Worm (Caenorhabditis elegans): Measurements from ENCODE around the gene R08A2.9.
A peak's percentile ranks its signal among the peaks of the same experiment; 100 is the strongest.

DNA sequence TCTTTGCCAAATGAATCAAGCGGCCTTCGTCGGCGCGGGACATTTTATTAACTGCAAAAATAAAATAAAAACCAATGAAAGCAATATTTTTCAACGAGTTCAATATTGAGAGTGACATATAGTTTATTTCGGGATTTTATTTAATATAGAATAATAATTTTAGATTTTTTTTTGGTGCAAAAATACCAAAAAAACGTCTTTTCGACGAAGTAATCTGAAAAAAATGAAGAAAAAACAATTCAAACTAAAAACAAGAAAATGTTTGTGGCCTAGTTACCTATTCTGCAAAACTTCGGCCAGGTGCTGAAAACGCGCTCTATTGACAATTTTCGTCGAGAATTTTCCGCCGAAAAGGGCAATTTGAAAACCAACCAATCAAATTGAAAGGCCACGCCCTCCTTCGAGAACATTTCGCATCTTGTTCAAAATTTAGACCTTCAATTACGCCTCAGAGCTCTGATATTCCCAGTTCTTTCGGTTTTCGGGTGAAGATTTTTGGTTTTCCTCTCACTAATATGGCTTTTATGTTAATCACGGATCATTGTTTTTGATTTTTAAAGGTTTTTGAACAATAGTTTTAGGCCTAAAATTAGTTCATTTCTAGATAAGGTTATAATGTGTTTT is 22.5 kb upstream of the R08A2.9 start, which contains the start of gene C47E8.4:
- peak; percentile 97 to 98 (median 98) for TF ChIP-seq ceh-82 (tag; optimal IDR thresholded peaks at IDR 0.05)
- peak; percentile 98 for TF ChIP-seq lsy-2 (tag; optimal IDR thresholded peaks at IDR 0.05)
- peak; percentile 92 for TF ChIP-seq efl-3 (GFP tag; optimal IDR thresholded peaks at IDR 0.05)
- peak in 1 of 2 experiments; percentile 90 for TF ChIP-seq mdl-1 (tag; optimal IDR thresholded peaks at IDR 0.05)
- TF ChIP-seq nhr-28 (tag; optimal IDR thresholded peaks at IDR 0.05), result peak; percentile 72
- TF ChIP-seq fkh-10 (GFP tag; optimal IDR thresholded peaks at IDR 0.05), result peak; percentile 97
- TF ChIP-seq tbx-2 (tag; optimal IDR thresholded peaks at IDR 0.05), result peak; percentile 100
- TF ChIP-seq elt-3 (tag; optimal IDR thresholded peaks at IDR 0.05), result peak in 4 of 6 experiments; percentile 12 to 99 (median 89)
- TF ChIP-seq unc-62 (GFP tag; optimal IDR thresholded peaks at IDR 0.05), result peak; percentile 75
- TF ChIP-seq ama-1 (optimal IDR thresholded peaks at IDR 0.05), result peak; percentile 88
- peak; percentile 95 for TF ChIP-seq nhr-11 (tag; optimal IDR thresholded peaks at IDR 0.05)
- peak; percentile 100 for TF ChIP-seq pax-3 (tag; optimal IDR thresholded peaks at IDR 0.05)
- TF ChIP-seq irx-1 (tag; optimal IDR thresholded peaks at IDR 0.05), result peak; percentile 99
- peak; percentile 67 for TF ChIP-seq unc-30 (tag; optimal IDR thresholded peaks at IDR 0.05)

Measured in whole organism, L1 larva.